Fruit fly (Drosophila melanogaster): Measurements from ENCODE around the gene CG10748.

The CG10748 gene

DNA sequence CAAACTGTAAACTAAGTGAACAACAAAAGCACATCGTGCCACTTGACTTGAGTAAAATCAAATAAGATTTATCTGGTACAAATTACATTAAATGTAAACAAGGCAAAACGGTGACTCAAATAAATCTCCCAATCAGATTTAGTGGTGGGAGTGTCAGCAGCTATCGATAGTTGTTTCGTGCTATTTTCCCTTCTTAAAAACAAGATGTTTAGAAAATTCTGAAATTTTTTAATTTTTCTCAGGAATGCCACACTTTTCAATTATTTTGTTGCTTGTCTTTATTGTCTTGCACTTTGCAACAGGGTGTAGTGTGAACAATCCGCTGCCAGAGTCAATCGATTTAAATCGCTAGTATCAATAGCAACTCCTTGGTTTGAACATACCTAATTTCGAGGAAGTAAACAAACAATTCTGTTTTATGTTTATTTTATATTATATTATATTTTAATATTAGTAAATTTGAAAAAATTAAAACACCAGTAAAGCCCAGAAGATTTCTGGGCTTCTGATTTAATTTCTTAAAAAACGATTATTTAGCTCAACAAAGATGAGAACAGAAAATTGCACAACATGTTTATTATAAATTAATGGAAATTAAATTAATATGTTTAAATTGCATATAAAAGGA lies 43.1 kb upstream of the CG10748 start, which contains the start of gene MICAL-like:
MICAL-like (minus strand) TSS at position 138 of the 628 bp plus-strand sequence.
- TF ChIP-seq CG34367 (tag; optimal IDR thresholded peaks at IDR 0.05) (no peak), CG12605 (GFP tag; IDR thresholded peaks at IDR 0.05) (no peak), CG17806 (tag; optimal IDR thresholded peaks at IDR 0.05) (no peak), Snoo (tag; optimal IDR thresholded peaks at IDR 0.05) (no peak), fd96Ca (GFP tag; IDR thresholded peaks at IDR 0.05) (no peak; the same call in 2 of the 3 replicates), CG8159 (tag; optimal IDR thresholded peaks at IDR 0.05) (no peak), CG4496 (GFP tag; IDR thresholded peaks at IDR 0.05) (peak; percentile 25; the same call in 2 of the 3 replicates), EcR (GFP tag; optimal IDR thresholded peaks at IDR 0.05) (peak; percentile 89), Pif1A (GFP tag; optimal IDR thresholded peaks at IDR 0.05) (no peak), CG9948 (tag; optimal IDR thresholded peaks at IDR 0.05) (no peak), rn (GFP tag; IDR thresholded peaks at IDR 0.05) (no peak), CG32121 (GFP tag; IDR thresholded peaks at IDR 0.05) (no peak), gl (tag; optimal IDR thresholded peaks at IDR 0.05) (no peak), CG14655 (GFP tag; optimal IDR thresholded peaks at IDR 0.05) (no peak), CG8301 (tag; optimal IDR thresholded peaks at IDR 0.05) (no peak)

DNA sequence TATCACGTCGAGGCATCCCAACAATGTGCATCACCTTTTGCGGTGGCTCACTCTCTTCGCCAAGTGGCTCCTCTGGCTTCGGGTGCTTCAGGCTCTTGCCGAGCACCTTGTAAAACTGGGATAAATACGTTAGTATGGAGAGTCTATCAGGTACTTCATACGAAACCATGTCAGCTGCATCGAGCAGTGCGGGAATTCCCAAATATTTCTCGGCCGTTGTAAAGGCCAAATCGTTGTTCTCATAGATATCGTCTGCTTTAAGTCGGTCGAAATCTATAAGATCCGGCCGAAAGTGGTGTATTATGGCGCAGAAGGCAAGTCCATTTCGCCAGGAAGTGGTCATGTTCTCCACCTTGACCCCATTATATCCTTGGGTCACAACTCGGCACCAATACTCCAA lies 42.5 kb upstream of the CG10748 start:
- TF ChIP-seq CG8301 (tag; optimal IDR thresholded peaks at IDR 0.05), result no peak
- no peak for TF ChIP-seq CG17806 (tag; optimal IDR thresholded peaks at IDR 0.05)
- TF ChIP-seq CG8159 (tag; optimal IDR thresholded peaks at IDR 0.05), result no peak
- TF ChIP-seq fd96Ca (GFP tag; IDR thresholded peaks at IDR 0.05), result no peak
- no peak for TF ChIP-seq CG10348 (GFP tag; IDR thresholded peaks at IDR 0.05)
- no peak for TF ChIP-seq EcR (GFP tag; optimal IDR thresholded peaks at IDR 0.05)
- TF ChIP-seq Snoo (tag; optimal IDR thresholded peaks at IDR 0.05), result no peak
- no peak for TF ChIP-seq CG14655 (GFP tag; optimal IDR thresholded peaks at IDR 0.05)

DNA sequence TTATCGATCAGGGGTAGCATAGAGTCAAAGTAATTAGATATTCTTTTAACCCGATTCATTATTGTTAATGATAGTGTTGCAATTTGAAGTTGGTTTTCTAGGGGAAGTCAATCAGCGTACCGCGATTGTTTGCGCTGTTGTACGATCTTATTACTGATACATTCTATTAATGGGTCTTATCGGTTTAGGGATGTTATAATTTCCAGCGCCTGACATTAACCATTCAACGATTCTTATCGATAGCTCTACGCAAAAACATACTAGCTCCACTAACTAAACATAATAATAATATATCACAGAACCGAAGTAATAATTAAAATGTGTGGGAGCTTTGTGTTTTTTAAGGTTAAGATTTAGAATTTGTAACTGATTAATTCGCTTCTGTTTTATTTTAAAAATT lies 39.4 kb upstream of the CG10748 start, which contains the start of gene Cul6:
Cul6 (minus strand) TSS at position 175 of the 400 bp plus-strand sequence.
- no peak for TF ChIP-seq CG32121 (GFP tag; IDR thresholded peaks at IDR 0.05)
- no peak for TF ChIP-seq CG4496 (GFP tag; IDR thresholded peaks at IDR 0.05)
- TF ChIP-seq rn (GFP tag; IDR thresholded peaks at IDR 0.05), result no peak
- TF ChIP-seq CG13204 (GFP tag; optimal IDR thresholded peaks at IDR 0.05), result no peak
- no peak for TF ChIP-seq gl (tag; optimal IDR thresholded peaks at IDR 0.05)
- no peak for TF ChIP-seq CG15710 (tag; optimal IDR thresholded peaks at IDR 0.05)
- no peak for TF ChIP-seq CG8301 (tag; optimal IDR thresholded peaks at IDR 0.05)
- no peak for TF ChIP-seq Snoo (tag; optimal IDR thresholded peaks at IDR 0.05)
- TF ChIP-seq CG34367 (tag; optimal IDR thresholded peaks at IDR 0.05), result no peak
- no peak for TF ChIP-seq CG14655 (GFP tag; optimal IDR thresholded peaks at IDR 0.05)
- TF ChIP-seq D1 (tag; optimal IDR thresholded peaks at IDR 0.05), result no peak
- TF ChIP-seq CG17806 (tag; optimal IDR thresholded peaks at IDR 0.05), result no peak
- no peak for TF ChIP-seq Ets98B (GFP tag; IDR thresholded peaks at IDR 0.05)

DNA sequence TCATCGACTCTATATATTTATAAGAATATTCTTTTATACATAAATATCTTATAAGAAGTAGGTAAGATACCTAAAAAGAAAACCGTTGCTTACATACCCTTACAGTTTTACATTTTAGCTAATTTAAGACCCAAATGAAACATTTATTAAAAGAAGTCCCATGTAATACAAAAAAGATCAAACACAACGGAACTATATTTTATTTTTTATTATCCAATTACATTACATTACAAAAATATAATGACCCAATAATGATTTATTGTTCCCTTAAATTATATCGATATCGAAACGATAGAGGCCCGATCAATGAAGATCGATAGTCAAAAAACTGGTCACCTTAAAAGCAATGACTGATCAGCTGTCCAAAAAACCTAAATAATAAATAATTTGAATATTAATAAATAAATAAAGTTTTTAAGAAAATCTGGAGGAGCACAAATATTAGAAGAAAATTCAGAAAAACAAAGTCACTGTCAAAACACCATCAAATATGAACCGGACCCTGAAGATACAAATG lies 35.8 kb upstream of the CG10748 start:
- TF ChIP-seq D1 (tag; optimal IDR thresholded peaks at IDR 0.05) (peak; percentile 32), CG15710 (tag; optimal IDR thresholded peaks at IDR 0.05) (no peak)

DNA sequence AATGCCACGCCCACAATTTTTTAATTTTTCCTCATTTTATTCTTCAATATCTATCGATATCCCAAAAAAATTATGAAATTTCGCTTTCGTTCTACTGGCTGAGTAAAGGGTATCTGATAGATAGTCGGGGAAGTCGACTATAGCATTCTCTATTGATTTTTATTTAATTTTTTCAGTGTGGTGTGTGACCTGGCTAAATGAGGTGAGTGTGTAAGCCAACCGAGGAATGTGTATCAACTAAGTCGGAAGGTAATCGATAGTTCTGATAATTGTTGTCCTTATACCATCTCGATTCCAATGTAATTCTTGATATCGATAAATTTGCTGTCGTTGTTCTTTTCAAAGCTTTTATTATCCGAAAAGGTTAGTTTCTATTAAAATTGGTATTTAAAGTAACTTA lies 34.3 kb upstream of the CG10748 start, which contains the start of gene CG11263:
CG11263 (plus strand) TSS at position 328 of the 400 bp plus-strand sequence.
- TF ChIP-seq CG17806 (tag; optimal IDR thresholded peaks at IDR 0.05) (no peak), CG12605 (GFP tag; IDR thresholded peaks at IDR 0.05) (no peak), CG8301 (tag; optimal IDR thresholded peaks at IDR 0.05) (no peak), fd96Ca (GFP tag; IDR thresholded peaks at IDR 0.05) (no peak), gl (tag; optimal IDR thresholded peaks at IDR 0.05) (no peak), Ets98B (GFP tag; IDR thresholded peaks at IDR 0.05) (peak; percentile 57), Pif1A (GFP tag; optimal IDR thresholded peaks at IDR 0.05) (no peak), CG4496 (GFP tag; IDR thresholded peaks at IDR 0.05) (peak; percentile 41; the same call in 2 of the 3 replicates), CG14655 (GFP tag; optimal IDR thresholded peaks at IDR 0.05) (no peak), CG15710 (tag; optimal IDR thresholded peaks at IDR 0.05) (no peak), Snoo (tag; optimal IDR thresholded peaks at IDR 0.05) (no peak), CG13204 (GFP tag; optimal IDR thresholded peaks at IDR 0.05) (no peak), CG32121 (GFP tag; IDR thresholded peaks at IDR 0.05) (no peak), CG9948 (tag; optimal IDR thresholded peaks at IDR 0.05) (no peak), D1 (tag; optimal IDR thresholded peaks at IDR 0.05) (peak; percentile 51)

DNA sequence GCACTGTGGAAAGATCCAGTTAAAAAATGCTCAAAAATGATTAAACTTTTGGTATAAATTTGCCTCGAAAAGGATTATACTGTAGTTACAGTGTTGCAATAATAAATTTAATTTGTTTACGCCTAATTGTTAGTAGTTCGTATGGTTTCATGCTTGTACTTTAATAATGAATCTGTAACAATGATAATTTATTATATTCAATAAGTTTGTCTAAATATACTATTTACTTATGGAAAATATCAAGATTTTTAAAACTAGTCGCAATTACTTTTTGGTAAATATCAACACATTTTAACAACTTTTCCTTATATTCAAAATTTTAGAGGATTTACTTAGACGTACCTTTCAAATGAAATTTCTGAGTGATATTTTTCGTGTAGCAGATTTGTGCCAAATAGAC lies 22.7 kb upstream of the CG10748 start, which contains the start of gene CG11262:
CG11262 (plus strand) TSS at position 301 of the 400 bp plus-strand sequence.
- no peak for TF ChIP-seq CG32121 (GFP tag; IDR thresholded peaks at IDR 0.05)
- no peak for TF ChIP-seq EcR (GFP tag; optimal IDR thresholded peaks at IDR 0.05)
- no peak for TF ChIP-seq Pif1B (GFP tag; optimal IDR thresholded peaks at IDR 0.05)
- TF ChIP-seq CG12605 (GFP tag; IDR thresholded peaks at IDR 0.05), result no peak
- TF ChIP-seq gl (tag; optimal IDR thresholded peaks at IDR 0.05), result no peak

DNA sequence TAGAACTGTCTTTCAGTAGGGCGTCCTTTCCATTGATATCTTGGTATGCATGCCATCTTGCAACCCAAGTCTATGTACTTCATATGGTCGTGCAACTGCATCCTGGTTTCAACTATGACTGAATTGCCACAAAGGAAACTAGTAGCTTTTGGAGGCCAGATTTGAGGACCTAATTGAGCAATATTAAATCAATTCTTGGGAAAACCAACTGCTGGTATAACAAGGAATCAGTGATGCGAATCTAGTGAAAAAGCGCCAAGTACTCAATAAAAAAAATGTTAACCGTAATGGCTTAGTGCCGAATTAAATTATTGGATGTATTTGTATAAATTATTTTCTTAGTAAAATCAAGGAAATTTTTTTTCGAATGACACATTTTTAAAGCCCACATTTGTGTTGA lies 4.5 kb downstream of the CG10748 start, which contains the start of gene Or69a:
Or69a (minus strand) TSS at position 101 of the 400 bp plus-strand sequence.
- no peak for TF ChIP-seq CG17806 (tag; optimal IDR thresholded peaks at IDR 0.05)

All from whole organism, pupa.